Worm (Caenorhabditis elegans) whole organism, young adult: ENCODE data around the gene C33F10.1.

ENCODE experiments used
- B0035.1 ChIP-seq: sonication (generic microtip); optimal IDR thresholded peaks from 2 replicates; lab custom pipeline; 2016; ENCODE audit warnings: missing genetic modification characterization, mild to moderate bottlenecking, missing compliant biosample characterization, missing genotype, missing genetic modification reagents
- B0261.1 ChIP-seq: sonication (generic microtip); optimal IDR thresholded peaks from 2 replicates; lab custom pipeline; 2016; ENCODE audit warnings: mild to moderate bottlenecking, missing genetic modification characterization, moderate library complexity, missing compliant biosample characterization
- F23B12.7 ChIP-seq: sonication (generic microtip); optimal IDR thresholded peaks from 2 replicates; lab custom pipeline; 2017; ENCODE audit warnings: missing genetic modification characterization, mild to moderate bottlenecking, missing compliant biosample characterization, antibody characterized with exemption, moderate library complexity; ENCODE audit not compliant: insufficient read depth
- F37B4.10 ChIP-seq: fragments of 200-800 bp; sonication (Bioruptor generic); IDR thresholded peaks from 2 replicates; pipeline ENCODE4 v1.3.6; 2022; ENCODE audit warnings: missing genetic modification characterization, missing compliant biosample characterization
- F39B2.1 ChIP-seq: fragments of 200-800 bp; sonication (Bioruptor generic); IDR thresholded peaks from 2 replicates; pipeline ENCODE4 v1.3.6; 2022; ENCODE audit warnings: missing genetic modification reagents, missing genetic modification characterization, missing compliant biosample characterization
- F49E8.2 ChIP-seq: sonication (generic microtip); optimal IDR thresholded peaks from 3 replicates; lab custom pipeline; 2017; ENCODE audit warnings: missing genetic modification characterization, mild to moderate bottlenecking, missing compliant biosample characterization, antibody characterized with exemption, moderate library complexity; ENCODE audit not compliant: insufficient read depth
- F52B5.7 ChIP-seq: sonication (generic microtip); optimal IDR thresholded peaks from 2 replicates; lab custom pipeline; 2016; ENCODE audit warnings: mild to moderate bottlenecking, missing genetic modification characterization, missing compliant biosample characterization
- K12H6.12 ChIP-seq: fragments of 200-800 bp; sonication (Bioruptor generic); optimal IDR thresholded peaks from 2 replicates; lab custom pipeline; 2018; ENCODE audit warnings: mild to moderate bottlenecking, missing genetic modification characterization, missing compliant biosample characterization
- T26A5.8 ChIP-seq: sonication (generic microtip); optimal IDR thresholded peaks from 2 replicates; lab custom pipeline; 2016; ENCODE audit warnings: missing genetic modification characterization, missing compliant biosample characterization
- Y53F4B.3 ChIP-seq: fragments of 200-800 bp; sonication (Bioruptor generic); IDR thresholded peaks from 2 replicates; pipeline ENCODE4 v1.3.6; 2022; ENCODE audit warnings: missing genetic modification reagents, missing genetic modification characterization, missing compliant biosample characterization
- akir-1 ChIP-seq: fragments of 200-800 bp; sonication (Bioruptor generic); optimal IDR thresholded peaks from 2 replicates; lab custom pipeline; 2018; ENCODE audit warnings: mild to moderate bottlenecking, missing genetic modification characterization, moderate library complexity, missing compliant biosample characterization
- athp-1 ChIP-seq: sonication (generic microtip); optimal IDR thresholded peaks from 2 replicates; lab custom pipeline; 2017; ENCODE audit warnings: mild to moderate bottlenecking, missing genetic modification characterization, missing compliant biosample characterization
- attf-3 ChIP-seq: fragments of 200-800 bp; sonication (Bioruptor generic); conservative IDR thresholded peaks from 2 replicates; pipeline ENCODE4 v1.3.6; 2022; ENCODE audit warnings: missing genetic modification reagents, missing genetic modification characterization, missing compliant biosample characterization
- attf-5 ChIP-seq: fragments of 200-800 bp; sonication (Bioruptor generic); optimal IDR thresholded peaks from 2 replicates; lab custom pipeline; 2018; ENCODE audit warnings: mild to moderate bottlenecking, missing genetic modification characterization, missing compliant biosample characterization
- attf-6 ChIP-seq: fragments of 200-800 bp; sonication (Bioruptor generic); IDR thresholded peaks from 2 replicates; pipeline ENCODE4 v1.3.6; 2022; ENCODE audit warnings: missing genetic modification reagents, missing genetic modification characterization, missing compliant biosample characterization
- dox-1 ChIP-seq: fragments of 200-800 bp; sonication (Bioruptor generic); IDR thresholded peaks from 2 replicates; pipeline ENCODE4 v1.3.6; 2022; ENCODE audit warnings: missing genetic modification reagents, missing genetic modification characterization, missing compliant biosample characterization
- efl-1 ChIP-seq: fragments of 150-350 bp; optimal IDR thresholded peaks from 2 replicates; lab custom pipeline; 2014; ENCODE audit warnings: missing biosample characterization, missing genetic modification reagents, missing genetic modification characterization
- egrh-3 ChIP-seq: fragments of 200-800 bp; sonication (Bioruptor generic); IDR thresholded peaks from 2 replicates; pipeline ENCODE4 v1.3.6; 2022; ENCODE audit warnings: missing genetic modification reagents, missing genetic modification characterization, missing compliant biosample characterization
- hlh-12 ChIP-seq: sonication (generic microtip); optimal IDR thresholded peaks from 2 replicates; lab custom pipeline; 2016; ENCODE audit warnings: missing genetic modification characterization, missing compliant biosample characterization
- hmg-1.2 ChIP-seq: fragments of 200-800 bp; sonication (Bioruptor generic); IDR thresholded peaks from 2 replicates; pipeline ENCODE4 v1.3.6; 2022; ENCODE audit warnings: missing genetic modification reagents, missing genetic modification characterization, missing compliant biosample characterization
- lag-1 ChIP-seq: fragments of 200-800 bp; sonication (Bioruptor generic); IDR thresholded peaks from 2 replicates; pipeline ENCODE4 v1.3.6; 2022; ENCODE audit warnings: missing genetic modification reagents, missing genetic modification characterization, missing compliant biosample characterization
- let-526 ChIP-seq: fragments of 200-800 bp; sonication (Bioruptor generic); IDR thresholded peaks from 2 replicates; pipeline ENCODE4 v1.3.6; 2022; ENCODE audit warnings: missing genetic modification reagents, missing genetic modification characterization, missing compliant biosample characterization
- lin-40 ChIP-seq: sonication (generic microtip); optimal IDR thresholded peaks from 2 replicates; lab custom pipeline; 2016; ENCODE audit warnings: missing genetic modification characterization, mild to moderate bottlenecking, missing compliant biosample characterization, missing genotype, missing genetic modification reagents
- lsl-1 ChIP-seq: fragments of 200-800 bp; sonication (Bioruptor generic); optimal IDR thresholded peaks from 2 replicates; lab custom pipeline; 2018; ENCODE audit warnings: mild to moderate bottlenecking, missing genetic modification characterization, moderate library complexity, missing compliant biosample characterization
- lsy-27 ChIP-seq: sonication (generic microtip); optimal IDR thresholded peaks from 2 replicates; lab custom pipeline; 2017; ENCODE audit warnings: missing genetic modification characterization, mild to moderate bottlenecking, missing compliant biosample characterization, antibody characterized with exemption, missing genotype, borderline replicate concordance; ENCODE audit not compliant: insufficient read depth
- madf-10 ChIP-seq: sonication (generic microtip); optimal IDR thresholded peaks from 2 replicates; lab custom pipeline; 2016; ENCODE audit warnings: mild to moderate bottlenecking, missing genetic modification characterization, missing compliant biosample characterization
- mcd-1 ChIP-seq: fragments of 200-800 bp; sonication (Bioruptor generic); IDR thresholded peaks from 2 replicates; pipeline ENCODE4 v1.3.6; 2022; ENCODE audit warnings: missing genetic modification reagents, missing genetic modification characterization, missing compliant biosample characterization
- nhr-90 ChIP-seq: sonication (generic microtip); optimal IDR thresholded peaks from 2 replicates; lab custom pipeline; 2016; ENCODE audit warnings: missing genotype, mild to moderate bottlenecking, missing genetic modification characterization, missing compliant biosample characterization
- pha-4 ChIP-seq: fragments of 150-350 bp; sonication (generic microtip); optimal IDR thresholded peaks from 2 replicates; lab custom pipeline; 2014; ENCODE audit warnings: missing biosample characterization, missing genetic modification reagents, missing genetic modification characterization
- sdz-38 ChIP-seq: sonication (generic microtip); optimal IDR thresholded peaks from 2 replicates; lab custom pipeline; 2016; ENCODE audit warnings: missing genotype, missing genetic modification characterization, missing compliant biosample characterization
- snpc-3.4 ChIP-seq: sonication (generic microtip); optimal IDR thresholded peaks from 2 replicates; lab custom pipeline; 2017; ENCODE audit warnings: missing genetic modification characterization, mild to moderate bottlenecking, missing compliant biosample characterization, antibody characterized with exemption, moderate library complexity, missing genotype, missing genetic modification reagents
- snpc-4 ChIP-seq, 5 experiments: fragments of 150-350 bp in 1 of 5; sonication (generic microtip) in 4 of 5; optimal IDR thresholded peaks; 2 replicates each; lab custom pipeline; 2014 to 2018; ENCODE audit warnings: missing genetic modification characterization in 5 of 5, missing biosample characterization in 3 of 5, antibody characterized with exemption in 2 of 5, mild to moderate bottlenecking in 2 of 5, missing compliant biosample characterization in 2 of 5, missing genotype in 2 of 5, moderate library complexity in 2 of 5, missing genetic modification reagents in 1 of 5
- zfh-2 ChIP-seq: fragments of 200-800 bp; sonication (Bioruptor generic); conservative IDR thresholded peaks from 2 replicates; pipeline ENCODE4 v1.3.6; 2022; ENCODE audit warnings: missing genetic modification reagents, missing genetic modification characterization, missing compliant biosample characterization
- ztf-18 ChIP-seq: sonication (generic microtip); optimal IDR thresholded peaks from 2 replicates; lab custom pipeline; 2016; ENCODE audit warnings: missing genotype, mild to moderate bottlenecking, missing genetic modification characterization, missing compliant biosample characterization
- ztf-25 ChIP-seq: fragments of 200-800 bp; sonication (Bioruptor generic); IDR thresholded peaks from 2 replicates; pipeline ENCODE4 v1.3.6; 2022; ENCODE audit warnings: missing genetic modification reagents, missing genetic modification characterization, missing compliant biosample characterization
- ztf-26 ChIP-seq: sonication (generic microtip); optimal IDR thresholded peaks from 2 replicates; lab custom pipeline; 2017; ENCODE audit warnings: missing genetic modification characterization, missing compliant biosample characterization

C33F10.1 gene

ce11 chrII:4834761-4835160 is at the start of gene C33F10.1, which contains the start of gene C33F10.11:
Gene C33F10.1 (plus strand): TSS chrII:4835023.
Gene C33F10.11 (minus strand): TSS chrII:4834861.
- TF ChIP-seq nhr-90 (tag; lab: Kevin White, UChicago), result no peak
- no peak for TF ChIP-seq ztf-25 (GFP tag; lab: Robert Waterston, UW)
- no peak for TF ChIP-seq lsy-27
- TF ChIP-seq attf-5 (GFP tag; lab: Kevin White, UChicago), result no peak
- TF ChIP-seq ztf-18 (tag; lab: Kevin White, UChicago), result no peak
- no peak for TF ChIP-seq athp-1
- no peak for TF ChIP-seq snpc-3.4 (tag; lab: Kevin White, UChicago)
- no peak for TF ChIP-seq F39B2.1 (GFP tag; lab: Robert Waterston, UW)
- no peak for TF ChIP-seq lag-1 (GFP tag; lab: Robert Waterston, UW)
- TF ChIP-seq, all 124 proteins: peak for 0

ce11 chrII:4786181-4786580 is 48.6 kb upstream of the C33F10.1 start, which contains the start of gene msp-3:
Gene msp-3 (minus strand): TSS chrII:4786281.
- no peak for TF ChIP-seq F52B5.7
- TF ChIP-seq lsl-1 (GFP tag; lab: Kevin White, UChicago), result no peak
- TF ChIP-seq athp-1, result no peak
- TF ChIP-seq egrh-3 (GFP tag; lab: Robert Waterston, UW), result no peak
- TF ChIP-seq attf-6 (GFP tag; lab: Robert Waterston, UW), result no peak
- TF ChIP-seq T26A5.8 (tag; lab: Kevin White, UChicago), result no peak
- TF ChIP-seq dox-1 (GFP tag; lab: Robert Waterston, UW), result no peak
- no peak for TF ChIP-seq zfh-2
- TF ChIP-seq efl-1 (GFP tag; lab: Kevin White, UChicago), result no peak
- no peak for TF ChIP-seq hlh-12 (tag; lab: Kevin White, UChicago)
- no peak for TF ChIP-seq K12H6.12 (tag; lab: Kevin White, UChicago)
- no peak for TF ChIP-seq lag-1 (GFP tag; lab: Robert Waterston, UW)
- no peak for TF ChIP-seq mcd-1
- TF ChIP-seq snpc-4 (GFP tag; optimal IDR thresholded peaks at IDR 0.05; lab: Kevin White, UChicago), result no peak
- TF ChIP-seq snpc-4 (tag; optimal IDR thresholded peaks at IDR 0.05; lab: Kevin White, UChicago), result no peak
- TF ChIP-seq lin-40 (tag; lab: Kevin White, UChicago), result no peak
- no peak for TF ChIP-seq B0035.1 (tag; lab: Kevin White, UChicago)
- no peak for TF ChIP-seq ztf-26 (tag; lab: Kevin White, UChicago)
- TF ChIP-seq nhr-90 (tag; lab: Kevin White, UChicago), result no peak
- TF ChIP-seq B0261.1 (tag; lab: Kevin White, UChicago), result no peak

- TF ChIP-seq dox-1 (GFP tag; lab: Robert Waterston, UW) (no peak), F23B12.7 (no peak), attf-3 (GFP tag; lab: Robert Waterston, UW) (no peak), hmg-1.2 (no peak), F37B4.10 (no peak), Y53F4B.3 (no peak), let-526 (GFP tag; lab: Robert Waterston, UW) (no peak)
Observed at ce11 chrII:4789835-4790343, 44.9 kb upstream of the C33F10.1 start, which contains the start of gene F26G1.15. Gene F26G1.15 (plus strand): TSS chrII:4790293.

ce11 chrII:4790687-4791086 is 44.1 kb upstream of the C33F10.1 start:
- no peak for TF ChIP-seq akir-1 (GFP tag; lab: Kevin White, UChicago)
- no peak for TF ChIP-seq madf-10 (tag; lab: Kevin White, UChicago)
- TF ChIP-seq F49E8.2, result no peak
- no peak for TF ChIP-seq sdz-38 (tag; lab: Kevin White, UChicago)
- TF ChIP-seq pha-4 (tag; lab: Kevin White, UChicago), result no peak
- TF ChIP-seq attf-3 (GFP tag; lab: Robert Waterston, UW), result peak; percentile 85
- TF ChIP-seq, all 124 proteins: peak for 1
